Worm (Caenorhabditis elegans) whole organism, late embryonic: Measurements from ENCODE around the gene ZK616.8.

Source experiments
- C08G9.2 ChIP-seq: sonication (generic microtip); optimal IDR thresholded peaks from 2 replicates; lab custom pipeline; 2016; ENCODE audit warnings: mild to moderate bottlenecking, missing genetic modification characterization, moderate library complexity, missing compliant biosample characterization
- C38D4.7 ChIP-seq: fragments of 200-800 bp; sonication (Bioruptor generic); optimal IDR thresholded peaks from 2 replicates; lab custom pipeline; 2018; ENCODE audit warnings: mild to moderate bottlenecking, missing genetic modification characterization, moderate library complexity, missing compliant biosample characterization
- K02D7.2 ChIP-seq: sonication (generic microtip); optimal IDR thresholded peaks from 2 replicates; lab custom pipeline; 2017; ENCODE audit warnings: mild to moderate bottlenecking, missing genetic modification characterization, missing compliant biosample characterization
- K09A11.1 ChIP-seq: sonication (generic microtip); optimal IDR thresholded peaks from 2 replicates; lab custom pipeline; 2017; ENCODE audit warnings: antibody characterized with exemption, mild to moderate bottlenecking, missing genetic modification characterization, missing compliant biosample characterization; ENCODE audit not compliant: insufficient read depth
- T23F11.4 ChIP-seq: fragments of 200-800 bp; sonication (Bioruptor generic); optimal IDR thresholded peaks from 2 replicates; lab custom pipeline; 2018; ENCODE audit warnings: mild to moderate bottlenecking, missing genetic modification characterization, missing compliant biosample characterization
- ama-1 ChIP-seq: fragments of 150-350 bp; optimal IDR thresholded peaks from 2 replicates; lab custom pipeline; 2014
- ceh-14 ChIP-seq: sonication (generic microtip); optimal IDR thresholded peaks from 2 replicates; lab custom pipeline; 2016; ENCODE audit warnings: missing genotype, missing genetic modification characterization, missing compliant biosample characterization
- ceh-2 ChIP-seq: sonication (generic microtip); optimal IDR thresholded peaks from 2 replicates; lab custom pipeline; 2016; ENCODE audit warnings: missing genotype, missing genetic modification characterization, missing compliant biosample characterization
- ceh-24 ChIP-seq: sonication (generic microtip); optimal IDR thresholded peaks from 2 replicates; lab custom pipeline; 2016; ENCODE audit warnings: mild to moderate bottlenecking, missing genetic modification characterization, missing compliant biosample characterization
- ceh-30 ChIP-seq: fragments of 150-350 bp; optimal IDR thresholded peaks from 2 replicates; lab custom pipeline; 2014; ENCODE audit warnings: missing biosample characterization, missing genetic modification characterization
- ceh-31 ChIP-seq: sonication (generic microtip); optimal IDR thresholded peaks from 2 replicates; lab custom pipeline; 2016; ENCODE audit warnings: missing genetic modification characterization, missing compliant biosample characterization
- ceh-34 ChIP-seq: sonication (generic microtip); optimal IDR thresholded peaks from 2 replicates; lab custom pipeline; 2016; ENCODE audit warnings: mild to moderate bottlenecking, missing genetic modification characterization, missing compliant biosample characterization
- ceh-45 ChIP-seq: fragments of 200-800 bp; sonication (Bioruptor generic); IDR thresholded peaks from 2 replicates; pipeline ENCODE4 v1.3.6; 2022; ENCODE audit warnings: missing genetic modification reagents, missing genetic modification characterization, missing compliant biosample characterization
- ceh-48 ChIP-seq: sonication (generic microtip); optimal IDR thresholded peaks from 2 replicates; lab custom pipeline; 2016; ENCODE audit warnings: missing genetic modification characterization, inconsistent platforms, missing compliant biosample characterization
- ceh-6 ChIP-seq: fragments of 200-800 bp; sonication (Bioruptor generic); optimal IDR thresholded peaks from 2 replicates; lab custom pipeline; 2018; ENCODE audit warnings: mild to moderate bottlenecking, missing genetic modification characterization, missing compliant biosample characterization
- dmd-4 ChIP-seq: sonication (generic microtip); optimal IDR thresholded peaks from 2 replicates; lab custom pipeline; 2016; ENCODE audit warnings: borderline replicate concordance, missing genetic modification characterization, missing compliant biosample characterization
- dve-1 ChIP-seq: sonication (generic microtip); optimal IDR thresholded peaks from 2 replicates; lab custom pipeline; 2017; ENCODE audit warnings: antibody characterized with exemption, mild to moderate bottlenecking, missing genetic modification characterization, missing compliant biosample characterization
- elt-2 ChIP-seq: sonication (generic microtip); optimal IDR thresholded peaks from 2 replicates; lab custom pipeline; 2016; ENCODE audit warnings: missing genetic modification reagents, missing genetic modification characterization, missing compliant biosample characterization
- elt-4 ChIP-seq: sonication (generic microtip); optimal IDR thresholded peaks from 2 replicates; lab custom pipeline; 2016; ENCODE audit warnings: missing genetic modification characterization, missing compliant biosample characterization
- ets-4 ChIP-seq: sonication (generic microtip); optimal IDR thresholded peaks from 2 replicates; lab custom pipeline; 2016; ENCODE audit warnings: missing genetic modification characterization, missing compliant biosample characterization
- eyg-1 ChIP-seq: sonication (generic microtip); optimal IDR thresholded peaks from 2 replicates; lab custom pipeline; 2016; ENCODE audit warnings: missing genotype, missing genetic modification characterization, missing compliant biosample characterization
- fax-1 ChIP-seq: sonication (generic microtip); optimal IDR thresholded peaks from 2 replicates; lab custom pipeline; 2016; ENCODE audit warnings: missing genotype, missing genetic modification characterization, missing compliant biosample characterization
- hlh-13 ChIP-seq: fragments of 200-800 bp; sonication (Bioruptor generic); optimal IDR thresholded peaks from 2 replicates; lab custom pipeline; 2018; ENCODE audit warnings: mild to moderate bottlenecking, missing genetic modification characterization, missing compliant biosample characterization
- hlh-15 ChIP-seq: sonication (generic microtip); optimal IDR thresholded peaks from 2 replicates; lab custom pipeline; 2016; ENCODE audit warnings: missing genetic modification characterization, missing compliant biosample characterization
- lim-6 ChIP-seq: sonication (generic microtip); optimal IDR thresholded peaks from 2 replicates; lab custom pipeline; 2016; ENCODE audit warnings: missing genetic modification characterization, missing compliant biosample characterization
- lin-11 ChIP-seq: fragments of 200-800 bp; sonication (Bioruptor generic); optimal IDR thresholded peaks from 2 replicates; lab custom pipeline; 2018; ENCODE audit warnings: mild to moderate bottlenecking, missing genetic modification characterization, missing compliant biosample characterization
- mec-3 ChIP-seq: sonication (generic microtip); optimal IDR thresholded peaks from 2 replicates; lab custom pipeline; 2016; ENCODE audit warnings: borderline replicate concordance, missing genetic modification characterization, missing compliant biosample characterization
- nfya-1 ChIP-seq: sonication (generic microtip); optimal IDR thresholded peaks from 2 replicates; lab custom pipeline; 2017; ENCODE audit warnings: missing genetic modification characterization, mild to moderate bottlenecking, missing compliant biosample characterization, antibody characterized with exemption, moderate library complexity
- nhr-11 ChIP-seq: fragments of 150-350 bp; optimal IDR thresholded peaks from 2 replicates; lab custom pipeline; 2014; ENCODE audit warnings: missing biosample characterization, missing genetic modification characterization
- nhr-232 ChIP-seq: sonication (generic microtip); optimal IDR thresholded peaks from 2 replicates; lab custom pipeline; 2016; ENCODE audit warnings: missing genetic modification characterization, missing compliant biosample characterization
- pat-9 ChIP-seq: fragments of 200-800 bp; sonication (Bioruptor generic); optimal IDR thresholded peaks from 2 replicates; lab custom pipeline; 2018; ENCODE audit warnings: mild to moderate bottlenecking, missing genetic modification characterization, moderate library complexity, missing compliant biosample characterization
- pax-1 ChIP-seq: fragments of 150-350 bp; optimal IDR thresholded peaks from 2 replicates; lab custom pipeline; 2014; ENCODE audit warnings: missing biosample characterization, missing genetic modification characterization
- pha-2 ChIP-seq: sonication (generic microtip); optimal IDR thresholded peaks from 2 replicates; lab custom pipeline; 2017; ENCODE audit warnings: mild to moderate bottlenecking, missing genetic modification characterization, missing compliant biosample characterization
- pqm-1 ChIP-seq: sonication (generic microtip); optimal IDR thresholded peaks from 2 replicates; lab custom pipeline; 2016; ENCODE audit warnings: missing genetic modification characterization, missing compliant biosample characterization
- ref-2 ChIP-seq: sonication (generic microtip); optimal IDR thresholded peaks from 2 replicates; lab custom pipeline; 2016; ENCODE audit warnings: missing genetic modification characterization, missing compliant biosample characterization
- sox-2 ChIP-seq: fragments of 200-800 bp; sonication (Bioruptor generic); IDR thresholded peaks from 2 replicates; pipeline ENCODE4 v1.3.6; 2022; ENCODE audit warnings: missing genetic modification reagents, missing genetic modification characterization, missing compliant biosample characterization
- sox-4 ChIP-seq: sonication (generic microtip); optimal IDR thresholded peaks from 2 replicates; lab custom pipeline; 2017; ENCODE audit warnings: mild to moderate bottlenecking, missing genetic modification characterization, inconsistent platforms, missing compliant biosample characterization
- syd-9 ChIP-seq: sonication (generic microtip); optimal IDR thresholded peaks from 2 replicates; lab custom pipeline; 2016; ENCODE audit warnings: mild to moderate bottlenecking, missing genetic modification characterization, moderate library complexity, missing compliant biosample characterization
- tbx-2 ChIP-seq: sonication (generic microtip); optimal IDR thresholded peaks from 2 replicates; lab custom pipeline; 2016; ENCODE audit warnings: missing genetic modification characterization, missing compliant biosample characterization
- tbx-7 ChIP-seq: sonication (generic microtip); optimal IDR thresholded peaks from 2 replicates; lab custom pipeline; 2016; ENCODE audit warnings: missing genotype, missing genetic modification characterization, missing compliant biosample characterization
- ttx-3 ChIP-seq: sonication (generic microtip); optimal IDR thresholded peaks from 2 replicates; lab custom pipeline; 2016; ENCODE audit warnings: missing genetic modification reagents, missing genetic modification characterization, missing compliant biosample characterization
- unc-3 ChIP-seq, 2 experiments: fragments of 200-800 bp in 1 of 2; sonication (Bioruptor generic) in 1 of 2; sonication (generic microtip) in 1 of 2; conservative IDR thresholded peaks in 1 of 2; optimal IDR thresholded peaks in 1 of 2; 2 replicates each; pipeline versions ENCODE4 v1.3.6 to Lab custom; 2016 to 2022; ENCODE audit warnings: missing compliant biosample characterization in 2 of 2, missing genetic modification characterization in 2 of 2, missing genetic modification reagents in 1 of 2
- unc-86 ChIP-seq: sonication (generic microtip); optimal IDR thresholded peaks from 2 replicates; lab custom pipeline; 2016; ENCODE audit warnings: missing genetic modification characterization, missing compliant biosample characterization
- zip-5 ChIP-seq: sonication (generic microtip); optimal IDR thresholded peaks from 2 replicates; lab custom pipeline; 2016; ENCODE audit warnings: missing genetic modification characterization, missing compliant biosample characterization
- ztf-16 ChIP-seq: sonication (generic microtip); optimal IDR thresholded peaks from 2 replicates; lab custom pipeline; 2017; ENCODE audit warnings: missing genetic modification characterization, missing compliant biosample characterization

Gene ZK616.8

ce11 chrIV:5374946-5375345 is 37.0 kb downstream of the ZK616.8 start:
- TF ChIP-seq ceh-45 (GFP tag; lab: Robert Waterston, UW) = no peak
- no peak for TF ChIP-seq ceh-2 (tag; lab: Kevin White, UChicago)
- no peak for TF ChIP-seq ceh-31 (tag; lab: Kevin White, UChicago)
- TF ChIP-seq dmd-4 = no peak

ce11 chrIV:5374321-5374720 is 37.7 kb downstream of the ZK616.8 start:
- TF ChIP-seq pax-1 (no peak), ets-4 (tag; lab: Kevin White, UChicago) (no peak), syd-9 (tag; lab: Kevin White, UChicago) (no peak)
- TF ChIP-seq, all 69 proteins: peak for 0

- TF ChIP-seq pha-2 (tag; lab: Kevin White, UChicago) = peak; percentile 41
- no peak for TF ChIP-seq ceh-24
- peak; percentile 49 for TF ChIP-seq nfya-1 (tag; lab: Kevin White, UChicago)
- TF ChIP-seq lin-11 (tag; lab: Kevin White, UChicago) = no peak
- no peak for TF ChIP-seq ets-4 (tag; lab: Kevin White, UChicago)
- peak; percentile 14 for TF ChIP-seq hlh-15 (tag; lab: Kevin White, UChicago)
- no peak for TF ChIP-seq hlh-13 (GFP tag; lab: Kevin White, UChicago)
- TF ChIP-seq lim-6 = no peak
- TF ChIP-seq eyg-1 (tag; lab: Kevin White, UChicago) = no peak
- TF ChIP-seq tbx-2 (tag; lab: Kevin White, UChicago) = peak; percentile 50
- TF ChIP-seq ceh-48 (tag; lab: Kevin White, UChicago) = no peak
- TF ChIP-seq elt-4 (tag; lab: Kevin White, UChicago) = no peak
- peak; percentile 65 for TF ChIP-seq K09A11.1 (tag; lab: Kevin White, UChicago)
- no peak for TF ChIP-seq pqm-1
- peak; percentile 1 for TF ChIP-seq C38D4.7 (GFP tag; lab: Kevin White, UChicago)
- TF ChIP-seq sox-4 (tag; lab: Kevin White, UChicago) = peak; percentile 44
- TF ChIP-seq dve-1 (tag; lab: Kevin White, UChicago) = no peak
- TF ChIP-seq ceh-30 (tag; lab: Kevin White, UChicago) = no peak
- TF ChIP-seq T23F11.4 = no peak
- no peak for TF ChIP-seq C08G9.2 (tag; lab: Kevin White, UChicago)
- TF ChIP-seq pat-9 (tag; lab: Kevin White, UChicago) = peak; percentile 52
- peak; percentile 44 for TF ChIP-seq unc-86 (tag; lab: Kevin White, UChicago)
- TF ChIP-seq nhr-11 (tag; lab: Kevin White, UChicago) = no peak
- no peak for TF ChIP-seq ama-1 (lab: Kevin White, UChicago)
- peak; percentile 18 for TF ChIP-seq nhr-232 (tag; lab: Kevin White, UChicago)
- no peak for TF ChIP-seq tbx-7 (tag; lab: Kevin White, UChicago)
- peak; percentile 76 for TF ChIP-seq elt-2 (tag; lab: Kevin White, UChicago)
- peak; percentile 71 for TF ChIP-seq ceh-34 (tag; lab: Kevin White, UChicago)
- TF ChIP-seq ref-2 = peak; percentile 20
- no peak for TF ChIP-seq dmd-4
- TF ChIP-seq ceh-31 (tag; lab: Kevin White, UChicago) = peak; percentile 47
- no peak for TF ChIP-seq unc-3 (GFP tag; conservative IDR thresholded peaks at IDR 0.05; lab: Robert Waterston, UW)
- TF ChIP-seq unc-3 (tag; optimal IDR thresholded peaks at IDR 0.05; lab: Kevin White, UChicago) = peak; percentile 22
- peak; percentile 25 for TF ChIP-seq K02D7.2 (tag; lab: Kevin White, UChicago)
- peak; percentile 43 for TF ChIP-seq ceh-2 (tag; lab: Kevin White, UChicago)
- TF ChIP-seq fax-1 (tag; lab: Kevin White, UChicago) = peak; percentile 33
- no peak for TF ChIP-seq ceh-6 (GFP tag; lab: Kevin White, UChicago)
- TF ChIP-seq sox-2 (GFP tag; lab: Robert Waterston, UW) = no peak
- TF ChIP-seq ttx-3 (tag; lab: Kevin White, UChicago) = peak; percentile 72
- peak; percentile 21 for TF ChIP-seq ztf-16
- TF ChIP-seq zip-5 (tag; lab: Kevin White, UChicago) = peak; percentile 52
- peak; percentile 39 for TF ChIP-seq ceh-14 (tag; lab: Kevin White, UChicago)
- TF ChIP-seq mec-3 (tag; lab: Kevin White, UChicago) = no peak
These were observed 41.1 kb downstream of the ZK616.8 start for ce11 chrIV:5370914-5371313.
